Fruit fly (Drosophila melanogaster): ENCODE data around the gene eag.
A peak's percentile ranks its signal among the peaks of the same experiment; 100 is the strongest.

eag gene

dm6 chrX:15043013-15043699, 87.9 kb downstream of the eag start (continued):
- TF ChIP-seq pfk (GFP tag; optimal IDR thresholded peaks at IDR 0.05): peak; percentile 73
- TF ChIP-seq ro (GFP tag; IDR thresholded peaks at IDR 0.05): no peak
- peak in 1 of 2 experiments; percentile 52 for TF ChIP-seq Hr78 (GFP tag; optimal IDR thresholded peaks at IDR 0.05)
- TF ChIP-seq Hmr (GFP tag; optimal IDR thresholded peaks at IDR 0.05): peak; percentile 91
- TF ChIP-seq HLH4C (GFP tag; IDR thresholded peaks at IDR 0.05; ENCODE audit: partially characterized antibody): no peak
- peak; percentile 89 for TF ChIP-seq CG5953 (GFP tag; IDR thresholded peaks at IDR 0.05)
- peak; percentile 10 for TF ChIP-seq CG30403 (GFP tag; optimal IDR thresholded peaks at IDR 0.05)
- peak; percentile 51 for TF ChIP-seq p53 (GFP tag; optimal IDR thresholded peaks at IDR 0.05)
- no peak for TF ChIP-seq tx (GFP tag; optimal IDR thresholded peaks at IDR 0.05)
- TF ChIP-seq Rfx (GFP tag; IDR thresholded peaks at IDR 0.05): peak; percentile 54; the same call in 1 of the 2 replicates
- no peak for TF ChIP-seq hth (optimal IDR thresholded peaks at IDR 0.05)
- TF ChIP-seq Meics (GFP tag; optimal IDR thresholded peaks at IDR 0.05): peak; percentile 85
- peak; percentile 8; the same call in 1 of the 3 replicates for TF ChIP-seq z (GFP tag; IDR thresholded peaks at IDR 0.05)
- TF ChIP-seq CG7357 (GFP tag; IDR thresholded peaks at IDR 0.05): peak; percentile 16; the same call in 1 of the 3 replicates
- TF ChIP-seq CG10979 (tag; optimal IDR thresholded peaks at IDR 0.05): peak; percentile 45
- TF ChIP-seq CG12744 (GFP tag; optimal IDR thresholded peaks at IDR 0.05): peak; percentile 75
- TF ChIP-seq CG30431 (GFP tag; optimal IDR thresholded peaks at IDR 0.05): peak; percentile 46
- TF ChIP-seq esg (GFP tag; conservative IDR thresholded peaks at IDR 0.05): no peak; the same call in 1 of the 2 replicates
- TF ChIP-seq CG4617 (GFP tag; optimal IDR thresholded peaks at IDR 0.05; ENCODE audit: borderline replicate concordance): no peak
- no peak for TF ChIP-seq CG9797 (GFP tag; optimal IDR thresholded peaks at IDR 0.05)
- TF ChIP-seq kah (GFP tag; optimal IDR thresholded peaks at IDR 0.05): peak; percentile 77
- peak; percentile 44 for TF ChIP-seq sd (tag; optimal IDR thresholded peaks at IDR 0.05)
- TF ChIP-seq Lim3 (GFP tag; IDR thresholded peaks at IDR 0.05): no peak
- no peak for TF ChIP-seq Elba2 (GFP tag; optimal IDR thresholded peaks at IDR 0.05)
- TF ChIP-seq tll (GFP tag; optimal IDR thresholded peaks at IDR 0.05): no peak
- TF ChIP-seq gfzf (GFP tag; optimal IDR thresholded peaks at IDR 0.05): no peak
- peak; percentile 90 for TF ChIP-seq Mes4 (GFP tag; optimal IDR thresholded peaks at IDR 0.05)
- TF ChIP-seq CG8388 (GFP tag; optimal IDR thresholded peaks at IDR 0.05): peak; percentile 39
- TF ChIP-seq klu (GFP tag; IDR thresholded peaks at IDR 0.05): no peak
- TF ChIP-seq CG3407 (GFP tag; optimal IDR thresholded peaks at IDR 0.05): peak; percentile 96
- TF ChIP-seq CG11093 (GFP tag; IDR thresholded peaks at IDR 0.05): peak; percentile 48; the same call in 1 of the 3 replicates
- no peak for TF ChIP-seq usp (GFP tag; optimal IDR thresholded peaks at IDR 0.05)
- peak; percentile 50 for TF ChIP-seq fd96Cb (tag; optimal IDR thresholded peaks at IDR 0.05)
- peak; percentile 50; the same call in 1 of the 2 replicates for TF ChIP-seq danr (GFP tag; IDR thresholded peaks at IDR 0.05)
- TF ChIP-seq CG10654 (GFP tag; optimal IDR thresholded peaks at IDR 0.05): peak; percentile 83
- peak; percentile 60 for TF ChIP-seq CG32767 (GFP tag; IDR thresholded peaks at IDR 0.05)
- TF ChIP-seq CG15011 (GFP tag; optimal IDR thresholded peaks at IDR 0.05): peak; percentile 86
- peak; percentile 68; the same call in 2 of the 3 replicates for TF ChIP-seq CG11456 (GFP tag; IDR thresholded peaks at IDR 0.05)
- no peak for TF ChIP-seq Tbp (GFP tag; optimal IDR thresholded peaks at IDR 0.05)
- TF ChIP-seq CG10274 (GFP tag; optimal IDR thresholded peaks at IDR 0.05): peak; percentile 76
- peak; percentile 73 for TF ChIP-seq CG43689 (GFP tag; IDR thresholded peaks at IDR 0.05)
- TF ChIP-seq CG15269 (tag; optimal IDR thresholded peaks at IDR 0.05): peak; percentile 70
- peak; percentile 47 for TF ChIP-seq Nf-YC (tag; optimal IDR thresholded peaks at IDR 0.05)
- TF ChIP-seq Xrp1 (GFP tag; IDR thresholded peaks at IDR 0.05): peak; percentile 86
- TF ChIP-seq fd64A (GFP tag; optimal IDR thresholded peaks at IDR 0.05): peak; percentile 97
- peak; percentile 11; the same call in 1 of the 2 replicates for TF ChIP-seq bowl (GFP tag; IDR thresholded peaks at IDR 0.05)
- peak; percentile 78 for TF ChIP-seq Atf6 (GFP tag; IDR thresholded peaks at IDR 0.05)
- peak; percentile 57 for TF ChIP-seq lbe (GFP tag; optimal IDR thresholded peaks at IDR 0.05)
- no peak for TF ChIP-seq hbn (GFP tag; IDR thresholded peaks at IDR 0.05; ENCODE audit: partially characterized antibody)
- TF ChIP-seq row (GFP tag; IDR thresholded peaks at IDR 0.05): no peak
